Fruit fly (Drosophila melanogaster): ENCODE data around the gene tty.

The tty gene

DNA sequence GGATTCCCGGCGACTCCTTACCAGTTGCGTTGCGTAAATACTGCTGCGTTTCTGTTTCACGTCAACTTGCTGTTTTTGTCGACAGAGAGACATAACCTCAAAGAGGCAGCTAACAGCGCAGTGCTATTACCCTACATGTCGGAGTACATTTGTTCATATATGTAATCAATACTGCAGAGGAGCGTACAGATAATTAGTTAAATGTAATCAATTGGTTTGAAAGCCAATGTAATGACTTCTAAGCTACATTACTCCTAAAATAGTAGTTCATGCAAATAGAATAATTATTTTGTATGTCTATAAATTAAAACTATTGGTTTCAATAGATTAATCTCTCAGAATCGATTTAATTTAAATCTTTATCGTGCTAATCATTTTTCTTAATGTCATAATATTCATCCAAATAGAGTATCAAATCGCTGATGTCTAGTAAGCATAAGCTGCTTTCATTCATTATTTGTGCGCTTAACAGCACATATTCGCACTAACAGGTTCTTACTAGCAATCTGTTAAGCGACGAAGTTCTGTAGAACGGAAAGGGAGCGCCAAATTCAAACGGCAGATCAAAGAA, 20.2 kb downstream of the tty start, which contains the start of the genes SLIRP1 and anox (continued):
- no peak for TF ChIP-seq D (optimal IDR thresholded peaks at IDR 0.05)
- TF ChIP-seq D (GFP tag; optimal IDR thresholded peaks at IDR 0.05) = peak; percentile 85
- peak; percentile 23 for TF ChIP-seq pb (GFP tag; optimal IDR thresholded peaks at IDR 0.05)
- peak; percentile 58 for TF ChIP-seq CG6254 (GFP tag; optimal IDR thresholded peaks at IDR 0.05)
- TF ChIP-seq en (GFP tag; optimal IDR thresholded peaks at IDR 0.05) = peak; percentile 57
- peak; percentile 79 for TF ChIP-seq BtbVII (GFP tag; optimal IDR thresholded peaks at IDR 0.05)
- TF ChIP-seq CG6765 (GFP tag; optimal IDR thresholded peaks at IDR 0.05) = peak; percentile 72
- TF ChIP-seq CG10543 (GFP tag; optimal IDR thresholded peaks at IDR 0.05) = peak; percentile 77
- peak; percentile 93 for TF ChIP-seq CG30403 (GFP tag; optimal IDR thresholded peaks at IDR 0.05)
- peak; percentile 89 for TF ChIP-seq CG15269 (tag; optimal IDR thresholded peaks at IDR 0.05)
- TF ChIP-seq salm (tag; optimal IDR thresholded peaks at IDR 0.05) = peak; percentile 73
- peak; percentile 80; the same call in 1 of the 2 replicates for TF ChIP-seq ranshi (GFP tag; IDR thresholded peaks at IDR 0.05)
- no peak; the same call in 2 of the 3 replicates for TF ChIP-seq so (GFP tag; IDR thresholded peaks at IDR 0.05)
- TF ChIP-seq ttk (GFP tag; IDR thresholded peaks at IDR 0.05) = peak; percentile 56; the same call in 1 of the 2 replicates
- no peak for TF ChIP-seq Dref (GFP tag; IDR thresholded peaks at IDR 0.05)
- TF ChIP-seq CG9727 (GFP tag; optimal IDR thresholded peaks at IDR 0.05) = peak; percentile 92
- peak; percentile 71 for TF ChIP-seq klu (GFP tag; IDR thresholded peaks at IDR 0.05)
- TF ChIP-seq CG7357 (GFP tag; IDR thresholded peaks at IDR 0.05) = peak; percentile 76
- peak; percentile 83 for TF ChIP-seq CG12219 (GFP tag; optimal IDR thresholded peaks at IDR 0.05)
- TF ChIP-seq CG7556 (GFP tag; optimal IDR thresholded peaks at IDR 0.05) = peak; percentile 92
- TF ChIP-seq Dll (GFP tag; IDR thresholded peaks at IDR 0.05; ENCODE audit: partially characterized antibody) = no peak
- peak; percentile 89 for TF ChIP-seq CG1602 (GFP tag; optimal IDR thresholded peaks at IDR 0.05)
- peak; percentile 89 for TF ChIP-seq CG11695 (GFP tag; IDR thresholded peaks at IDR 0.05)
- peak; percentile 80 for TF ChIP-seq Dbx (GFP tag; IDR thresholded peaks at IDR 0.05)
- TF ChIP-seq CG8089 (GFP tag; optimal IDR thresholded peaks at IDR 0.05) = peak; percentile 61
- TF ChIP-seq CG15514 (GFP tag; optimal IDR thresholded peaks at IDR 0.05) = peak; percentile 68
- TF ChIP-seq odd (GFP tag; optimal IDR thresholded peaks at IDR 0.05) = peak; percentile 83
- TF ChIP-seq dmrt99B (tag; optimal IDR thresholded peaks at IDR 0.05) = peak; percentile 90
- peak; percentile 69 for TF ChIP-seq maf-S (GFP tag; optimal IDR thresholded peaks at IDR 0.05)
- TF ChIP-seq repo (GFP tag; optimal IDR thresholded peaks at IDR 0.05) = peak; percentile 37
- TF ChIP-seq dan (GFP tag; IDR thresholded peaks at IDR 0.05) = no peak
- no peak for TF ChIP-seq Bgb (GFP tag; IDR thresholded peaks at IDR 0.05; ENCODE audit: partially characterized antibody)
- TF ChIP-seq CG31365 (tag; optimal IDR thresholded peaks at IDR 0.05) = peak; percentile 46
- TF ChIP-seq CG8359 (GFP tag; optimal IDR thresholded peaks at IDR 0.05; ENCODE audit: borderline replicate concordance) = peak; percentile 66
- TF ChIP-seq cwo (GFP tag; optimal IDR thresholded peaks at IDR 0.05) = peak; percentile 81
- TF ChIP-seq lola (GFP tag; optimal IDR thresholded peaks at IDR 0.05) = peak in 1 of 3 experiments; percentile 92
- no peak for TF ChIP-seq CG1832 (GFP tag; optimal IDR thresholded peaks at IDR 0.05)
- TF ChIP-seq al (GFP tag; IDR thresholded peaks at IDR 0.05) = peak; percentile 55
- peak; percentile 77 for TF ChIP-seq CG12155 (GFP tag; optimal IDR thresholded peaks at IDR 0.05)
- peak; percentile 72 for TF ChIP-seq H15 (GFP tag; IDR thresholded peaks at IDR 0.05)
- peak; percentile 36 for TF ChIP-seq lbe (GFP tag; optimal IDR thresholded peaks at IDR 0.05)
- peak; percentile 70 for TF ChIP-seq CG6813 (GFP tag; optimal IDR thresholded peaks at IDR 0.05)
- TF ChIP-seq CG3726 (GFP tag; IDR thresholded peaks at IDR 0.05) = peak; percentile 48; the same call in 1 of the 3 replicates
- TF ChIP-seq Gsc (GFP tag; IDR thresholded peaks at IDR 0.05) = peak; percentile 44; the same call in 1 of the 2 replicates
- peak; percentile 81 for TF ChIP-seq CG12104 (GFP tag; optimal IDR thresholded peaks at IDR 0.05)
- TF ChIP-seq CG18011 (GFP tag; optimal IDR thresholded peaks at IDR 0.05) = peak; percentile 54
- no peak for TF ChIP-seq zen2 (GFP tag; IDR thresholded peaks at IDR 0.05; ENCODE audit: partially characterized antibody)
- TF ChIP-seq jumu (GFP tag; optimal IDR thresholded peaks at IDR 0.05) = peak; percentile 67
- peak; percentile 77 for TF ChIP-seq nau (GFP tag; optimal IDR thresholded peaks at IDR 0.05)
